Comparison of ENCODE assay signal across 1 fruit fly cellular context in genomic region chr3R:26008892-26009539, dm6.
A peak's percentile ranks its signal among the peaks of the same experiment; 100 is the strongest.
TF ChIP-seq lines count a peak whose summit lies in the region.

No protein-coding gene starts in this region.

TF ChIP-seq in whole organism, embryonic, 481 proteins besides CTCF, POLR2A, EP300 and RAD21 (continued from another document):
- peak; percentile 88 for TF ChIP-seq Asciz (GFP tag; optimal IDR thresholded peaks at IDR 0.05; lab: Kevin White, UChicago)
- TF ChIP-seq CG6254 (GFP tag; optimal IDR thresholded peaks at IDR 0.05; lab: Kevin White, UChicago), result peak; percentile 79
- no peak for TF ChIP-seq Hey (tag; optimal IDR thresholded peaks at IDR 0.05; lab: Kevin White, UChicago)
- TF ChIP-seq B-H2 (GFP tag; optimal IDR thresholded peaks at IDR 0.05; lab: Kevin White, UChicago), result no peak
- peak; percentile 44; the same call in 1 of the 3 replicates for TF ChIP-seq CG2889 (GFP tag; IDR thresholded peaks at IDR 0.05; lab: Robert Waterston, UW)
- TF ChIP-seq CG5245 (GFP tag; optimal IDR thresholded peaks at IDR 0.05; lab: Kevin White, UChicago), result peak; percentile 86
- peak; percentile 90 for TF ChIP-seq grau (tag; optimal IDR thresholded peaks at IDR 0.05; lab: Kevin White, UChicago)
- TF ChIP-seq CG14014 (GFP tag; IDR thresholded peaks at IDR 0.05; lab: Robert Waterston, UW), result peak; percentile 80
- TF ChIP-seq CG2678 (tag; optimal IDR thresholded peaks at IDR 0.05; lab: Kevin White, UChicago), result peak; percentile 91
- TF ChIP-seq GATAe (GFP tag; conservative IDR thresholded peaks at IDR 0.05; lab: Robert Waterston, UW), result no peak
- peak; percentile 59 for TF ChIP-seq kah (GFP tag; optimal IDR thresholded peaks at IDR 0.05; lab: Kevin White, UChicago)
- TF ChIP-seq ATbp (GFP tag; optimal IDR thresholded peaks at IDR 0.05; lab: Kevin White, UChicago), result peak; percentile 86
- no peak for TF ChIP-seq da (GFP tag; optimal IDR thresholded peaks at IDR 0.05; lab: Kevin White, UChicago)
- TF ChIP-seq Trl (optimal IDR thresholded peaks at IDR 0.05; lab: Kevin White, UChicago), result no peak
- peak; percentile 85 for TF ChIP-seq Trl (GFP tag; optimal IDR thresholded peaks at IDR 0.05; lab: Kevin White, UChicago)
- TF ChIP-seq CG1233 (GFP tag; optimal IDR thresholded peaks at IDR 0.05; lab: Kevin White, UChicago), result peak; percentile 81
- peak in 1 of 2 experiments; percentile 75 for TF ChIP-seq Hr78 (GFP tag; optimal IDR thresholded peaks at IDR 0.05; lab: Kevin White, UChicago)
- peak; percentile 95 for TF ChIP-seq CG2712 (tag; optimal IDR thresholded peaks at IDR 0.05; lab: Kevin White, UChicago)
- peak; percentile 88 for TF ChIP-seq CG14710 (tag; optimal IDR thresholded peaks at IDR 0.05; lab: Kevin White, UChicago)
- no peak for TF ChIP-seq CG15479 (GFP tag; optimal IDR thresholded peaks at IDR 0.05; lab: Kevin White, UChicago)
- peak; percentile 54 for TF ChIP-seq CG4617 (GFP tag; optimal IDR thresholded peaks at IDR 0.05; lab: Kevin White, UChicago; ENCODE audit: borderline replicate concordance)
- TF ChIP-seq CG1603 (tag; optimal IDR thresholded peaks at IDR 0.05; lab: Kevin White, UChicago), result peak; percentile 89
- peak; percentile 88 for TF ChIP-seq CG2202 (tag; optimal IDR thresholded peaks at IDR 0.05; lab: Kevin White, UChicago)
- TF ChIP-seq NFAT (GFP tag; IDR thresholded peaks at IDR 0.05; lab: Robert Waterston, UW), result peak; percentile 46; the same call in 1 of the 2 replicates
- TF ChIP-seq gce (GFP tag; IDR thresholded peaks at IDR 0.05; lab: Robert Waterston, UW), result peak; percentile 84; the same call in 2 of the 3 replicates
- TF ChIP-seq schlank (tag; optimal IDR thresholded peaks at IDR 0.05; lab: Kevin White, UChicago), result peak; percentile 48
- TF ChIP-seq Dip3 (GFP tag; optimal IDR thresholded peaks at IDR 0.05; lab: Kevin White, UChicago), result peak; percentile 84
- peak; percentile 81 for TF ChIP-seq BtbVII (GFP tag; optimal IDR thresholded peaks at IDR 0.05; lab: Kevin White, UChicago)
- TF ChIP-seq CG4360 (GFP tag; IDR thresholded peaks at IDR 0.05; lab: Robert Waterston, UW), result peak; percentile 66
- peak; percentile 80 for TF ChIP-seq NC2β (GFP tag; optimal IDR thresholded peaks at IDR 0.05; lab: Kevin White, UChicago)
- no peak for TF ChIP-seq CG16813 (GFP tag; IDR thresholded peaks at IDR 0.05; lab: Robert Waterston, UW; ENCODE audit: partially characterized antibody)
- peak; percentile 62; the same call in 1 of the 2 replicates for TF ChIP-seq sens-2 (GFP tag; IDR thresholded peaks at IDR 0.05; lab: Robert Waterston, UW)
- TF ChIP-seq Awh (GFP tag; IDR thresholded peaks at IDR 0.05; lab: Robert Waterston, UW), result peak; percentile 89
- TF ChIP-seq Six4 (GFP tag; optimal IDR thresholded peaks at IDR 0.05; lab: Kevin White, UChicago), result peak; percentile 82
